Fruit fly (Drosophila melanogaster) whole organism, embryonic: ENCODE results near the gene Rgl.

Experiments
- ATbp ChIP-seq: fragments of 200-800 bp; sonication (Bioruptor generic); optimal IDR thresholded peaks from 2 replicates; lab custom pipeline; 2017; ENCODE audit warnings: missing biosample characterization, mild to moderate bottlenecking, missing genetic modification characterization, missing genetic modification reagents
- Asciz ChIP-seq: fragments of 200-800 bp; sonication (Bioruptor generic); optimal IDR thresholded peaks from 2 replicates; lab custom pipeline; 2017; ENCODE audit warnings: missing biosample characterization, mild to moderate bottlenecking, missing genetic modification characterization, missing genetic modification reagents
- Bdp1 ChIP-seq: fragments of 200-800 bp; sonication (Bioruptor generic); optimal IDR thresholded peaks from 3 replicates; lab custom pipeline; 2016; ENCODE audit warnings: missing biosample characterization, missing genetic modification characterization
- CG10543 ChIP-seq: fragments of 200-800 bp; sonication (Bioruptor generic); optimal IDR thresholded peaks from 3 replicates; lab custom pipeline; 2017; ENCODE audit warnings: missing biosample characterization, mild to moderate bottlenecking, missing genetic modification characterization, moderate library complexity
- CG10979 ChIP-seq: fragments of 200-800 bp; sonication (Bioruptor generic); optimal IDR thresholded peaks from 2 replicates; lab custom pipeline; 2018; ENCODE audit warnings: missing biosample characterization, mild to moderate bottlenecking, missing genetic modification characterization, moderate library complexity
- CG11093 ChIP-seq: fragments of 200-800 bp; sonication (Bioruptor generic); IDR thresholded peaks from 3 replicates; pipeline ENCODE4 v1.3.6; 2022; ENCODE audit warnings: missing biosample characterization, missing genetic modification characterization
- CG11247 ChIP-seq: fragments of 200-800 bp; sonication (Bioruptor generic); IDR thresholded peaks from 2 replicates; pipeline ENCODE4 v1.3.6; 2022; ENCODE audit warnings: missing biosample characterization, missing genetic modification characterization
- CG1233 ChIP-seq: fragments of 200-800 bp; sonication (Bioruptor generic); optimal IDR thresholded peaks from 4 replicates; lab custom pipeline; 2018; ENCODE audit warnings: missing biosample characterization, mild to moderate bottlenecking, missing genetic modification characterization
- CG13775 ChIP-seq: fragments of 200-800 bp; sonication (Bioruptor generic); optimal IDR thresholded peaks from 3 replicates; lab custom pipeline; 2017; ENCODE audit warnings: missing biosample characterization, mild to moderate bottlenecking, missing genetic modification characterization
- CG16779 ChIP-seq: fragments of 200-800 bp; sonication (Bioruptor generic); IDR thresholded peaks from 2 replicates; pipeline ENCODE4 v1.3.6; 2022; ENCODE audit warnings: missing biosample characterization, missing genetic modification characterization
- CG17328 ChIP-seq: fragments of 200-800 bp; sonication (Bioruptor generic); IDR thresholded peaks from 2 replicates; pipeline ENCODE4 v1.3.6; 2022; ENCODE audit warnings: missing biosample characterization, missing genetic modification characterization
- CG2120 ChIP-seq: fragments of 200-800 bp; sonication (Bioruptor generic); optimal IDR thresholded peaks from 3 replicates; lab custom pipeline; 2016; ENCODE audit warnings: missing biosample characterization, missing genetic modification characterization
- CG2712 ChIP-seq: fragments of 200-800 bp; optimal IDR thresholded peaks from 3 replicates; lab custom pipeline; 2019; ENCODE audit warnings: missing biosample characterization, mild to moderate bottlenecking, missing genetic modification characterization, moderate library complexity
- CG2889 ChIP-seq: fragments of 200-800 bp; sonication (Bioruptor generic); IDR thresholded peaks from 3 replicates; pipeline ENCODE4 v1.3.6; 2022; ENCODE audit warnings: missing biosample characterization, missing genetic modification characterization
- CG30020 ChIP-seq: fragments of 200-800 bp; optimal IDR thresholded peaks from 2 replicates; lab custom pipeline; 2019; ENCODE audit warnings: missing biosample characterization, mild to moderate bottlenecking, missing genetic modification characterization, moderate library complexity
- CG30431 ChIP-seq: fragments of 200-800 bp; sonication (Bioruptor generic); optimal IDR thresholded peaks from 2 replicates; lab custom pipeline; 2017; ENCODE audit warnings: missing biosample characterization, missing genetic modification characterization
- CG4404 ChIP-seq: fragments of 200-800 bp; sonication (Bioruptor generic); IDR thresholded peaks from 2 replicates; pipeline ENCODE4 v1.3.6; 2022; ENCODE audit warnings: missing biosample characterization, missing genetic modification characterization
- CG4820 ChIP-seq: fragments of 200-800 bp; sonication (Bioruptor generic); optimal IDR thresholded peaks from 3 replicates; lab custom pipeline; 2016; ENCODE audit warnings: missing biosample characterization, missing genetic modification characterization
- CG5180 ChIP-seq: fragments of 200-800 bp; sonication (Bioruptor generic); optimal IDR thresholded peaks from 3 replicates; lab custom pipeline; 2017; ENCODE audit warnings: missing biosample characterization, missing genetic modification characterization, mild to moderate bottlenecking, moderate library complexity, missing genetic modification reagents
- CG6654 ChIP-seq: fragments of 200-800 bp; sonication (Bioruptor generic); optimal IDR thresholded peaks from 2 replicates; lab custom pipeline; 2017; ENCODE audit warnings: missing biosample characterization, mild to moderate bottlenecking, missing genetic modification characterization
- CG6683 ChIP-seq: fragments of 200-800 bp; sonication (Bioruptor generic); optimal IDR thresholded peaks from 2 replicates; lab custom pipeline; 2017; ENCODE audit warnings: missing biosample characterization, mild to moderate bottlenecking, missing genetic modification characterization, missing genetic modification reagents
- CG6689 ChIP-seq: fragments of 200-800 bp; sonication (Bioruptor generic); IDR thresholded peaks from 2 replicates; pipeline ENCODE4 v1.3.6; 2022; ENCODE audit warnings: missing biosample characterization, missing genetic modification characterization
- CG6765 ChIP-seq: fragments of 200-800 bp; sonication (Bioruptor generic); optimal IDR thresholded peaks from 3 replicates; lab custom pipeline; 2017; ENCODE audit warnings: missing biosample characterization, mild to moderate bottlenecking, missing genetic modification characterization
- CG8290 ChIP-seq, 3 experiments: fragments of 200-800 bp; sonication (Bioruptor generic); optimal IDR thresholded peaks; 2 replicates each; lab custom pipeline; 2016 to 2019; ENCODE audit warnings: missing biosample characterization in 3 of 3, missing genetic modification characterization in 3 of 3, mild to moderate bottlenecking in 2 of 3, moderate library complexity in 1 of 3
- HmgZ ChIP-seq: fragments of 200-800 bp; sonication (Bioruptor generic); optimal IDR thresholded peaks from 2 replicates; lab custom pipeline; 2018; ENCODE audit warnings: missing biosample characterization, mild to moderate bottlenecking, missing genetic modification characterization
- Hmr ChIP-seq: fragments of 200-800 bp; sonication (Bioruptor generic); optimal IDR thresholded peaks from 3 replicates; lab custom pipeline; 2017; ENCODE audit warnings: mild to moderate bottlenecking, missing biosample characterization, missing genetic modification reagents, missing genetic modification characterization
- Jarid2 ChIP-seq: fragments of 200-800 bp; sonication (Bioruptor generic); optimal IDR thresholded peaks from 3 replicates; lab custom pipeline; 2017; ENCODE audit warnings: mild to moderate bottlenecking, missing biosample characterization, missing genetic modification reagents, missing genetic modification characterization
- MBD-R2 ChIP-seq: fragments of 200-800 bp; sonication (Bioruptor generic); IDR thresholded peaks from 2 replicates; pipeline ENCODE4 v1.3.6; 2022; ENCODE audit warnings: missing biosample characterization, missing genetic modification characterization
- NC2β ChIP-seq: fragments of 200-800 bp; sonication (Bioruptor generic); optimal IDR thresholded peaks from 2 replicates; lab custom pipeline; 2016; ENCODE audit warnings: missing biosample characterization, missing genetic modification characterization
- NFAT ChIP-seq: fragments of 200-800 bp; sonication (Bioruptor generic); IDR thresholded peaks from 2 replicates; pipeline ENCODE4 v1.3.6; 2022; ENCODE audit warnings: missing biosample characterization, missing genetic modification characterization
- Neu2 ChIP-seq: fragments of 200-800 bp; sonication (Bioruptor generic); optimal IDR thresholded peaks from 3 replicates; lab custom pipeline; 2016; ENCODE audit warnings: missing biosample characterization, missing genetic modification characterization, borderline replicate concordance
- Optix ChIP-seq: fragments of 200-800 bp; sonication (Bioruptor generic); IDR thresholded peaks from 3 replicates; pipeline ENCODE4 v1.3.6; 2022; ENCODE audit warnings: missing biosample characterization, missing genetic modification characterization
- Side ChIP-seq: fragments of 200-800 bp; sonication (Bioruptor generic); optimal IDR thresholded peaks from 2 replicates; lab custom pipeline; 2016; ENCODE audit warnings: missing biosample characterization, missing genetic modification characterization
- Sox100B ChIP-seq: fragments of 200-800 bp; sonication (Bioruptor generic); optimal IDR thresholded peaks from 3 replicates; lab custom pipeline; 2018; ENCODE audit warnings: missing biosample characterization, mild to moderate bottlenecking, missing genetic modification characterization
- Xbp1 ChIP-seq: fragments of 200-800 bp; sonication (Bioruptor generic); optimal IDR thresholded peaks from 3 replicates; lab custom pipeline; 2016; ENCODE audit warnings: missing biosample characterization, mild to moderate bottlenecking, missing genetic modification characterization
- ab ChIP-seq: fragments of 200-800 bp; sonication (Bioruptor generic); optimal IDR thresholded peaks from 2 replicates; lab custom pipeline; 2016; ENCODE audit warnings: missing biosample characterization, missing genetic modification characterization
- bbx ChIP-seq: fragments of 200-800 bp; sonication (Bioruptor generic); IDR thresholded peaks from 2 replicates; pipeline ENCODE4 v1.3.6; 2022; ENCODE audit warnings: missing biosample characterization, missing genetic modification characterization; ENCODE audit not compliant: partially characterized antibody
- bsh ChIP-seq, 2 experiments: fragments of 200-800 bp; sonication (Bioruptor generic); optimal IDR thresholded peaks; 2 replicates each; lab custom pipeline; 2017 to 2018; ENCODE audit warnings: mild to moderate bottlenecking in 2 of 2, missing biosample characterization in 2 of 2, missing genetic modification characterization in 2 of 2, moderate library complexity in 1 of 2
- ci ChIP-seq: fragments of 200-800 bp; sonication (Bioruptor generic); IDR thresholded peaks from 3 replicates; pipeline ENCODE4 v1.3.6; 2022; ENCODE audit warnings: missing biosample characterization, missing genetic modification characterization
- emc ChIP-seq: fragments of 200-800 bp; sonication (Bioruptor generic); optimal IDR thresholded peaks from 2 replicates; lab custom pipeline; 2016; ENCODE audit warnings: missing biosample characterization, missing genetic modification characterization
- jumu ChIP-seq: fragments of 200-800 bp; sonication (Bioruptor generic); optimal IDR thresholded peaks from 3 replicates; lab custom pipeline; 2016; ENCODE audit warnings: missing biosample characterization, missing genetic modification characterization
- org-1 ChIP-seq: fragments of 200-800 bp; sonication (Bioruptor generic); optimal IDR thresholded peaks from 2 replicates; lab custom pipeline; 2017; ENCODE audit warnings: missing biosample characterization, missing genetic modification characterization
- pnt ChIP-seq: fragments of 200-800 bp; sonication (Bioruptor generic); optimal IDR thresholded peaks from 3 replicates; lab custom pipeline; 2016; ENCODE audit warnings: missing biosample characterization, missing genetic modification characterization
- pzg ChIP-seq: fragments of 200-800 bp; sonication (Bioruptor generic); optimal IDR thresholded peaks from 3 replicates; lab custom pipeline; 2018; ENCODE audit warnings: missing biosample characterization, mild to moderate bottlenecking, missing genetic modification characterization, moderate library complexity
- scrt ChIP-seq: fragments of 200-800 bp; sonication (Bioruptor generic); optimal IDR thresholded peaks from 2 replicates; lab custom pipeline; 2018; ENCODE audit warnings: missing biosample characterization, mild to moderate bottlenecking, missing genetic modification characterization, moderate library complexity
- sim ChIP-seq: fragments of 200-800 bp; sonication (Bioruptor generic); IDR thresholded peaks from 2 replicates; pipeline ENCODE4 v1.3.6; 2022; ENCODE audit warnings: missing biosample characterization, missing genetic modification characterization
- slp2 ChIP-seq: fragments of 200-800 bp; sonication (Bioruptor generic); optimal IDR thresholded peaks from 2 replicates; lab custom pipeline; 2016; ENCODE audit warnings: missing biosample characterization, missing genetic modification characterization
- tup ChIP-seq: fragments of 200-800 bp; sonication (Bioruptor generic); optimal IDR thresholded peaks from 2 replicates; lab custom pipeline; 2016; ENCODE audit warnings: missing biosample characterization, mild to moderate bottlenecking, missing genetic modification characterization, moderate library complexity

The Rgl gene

DNA sequence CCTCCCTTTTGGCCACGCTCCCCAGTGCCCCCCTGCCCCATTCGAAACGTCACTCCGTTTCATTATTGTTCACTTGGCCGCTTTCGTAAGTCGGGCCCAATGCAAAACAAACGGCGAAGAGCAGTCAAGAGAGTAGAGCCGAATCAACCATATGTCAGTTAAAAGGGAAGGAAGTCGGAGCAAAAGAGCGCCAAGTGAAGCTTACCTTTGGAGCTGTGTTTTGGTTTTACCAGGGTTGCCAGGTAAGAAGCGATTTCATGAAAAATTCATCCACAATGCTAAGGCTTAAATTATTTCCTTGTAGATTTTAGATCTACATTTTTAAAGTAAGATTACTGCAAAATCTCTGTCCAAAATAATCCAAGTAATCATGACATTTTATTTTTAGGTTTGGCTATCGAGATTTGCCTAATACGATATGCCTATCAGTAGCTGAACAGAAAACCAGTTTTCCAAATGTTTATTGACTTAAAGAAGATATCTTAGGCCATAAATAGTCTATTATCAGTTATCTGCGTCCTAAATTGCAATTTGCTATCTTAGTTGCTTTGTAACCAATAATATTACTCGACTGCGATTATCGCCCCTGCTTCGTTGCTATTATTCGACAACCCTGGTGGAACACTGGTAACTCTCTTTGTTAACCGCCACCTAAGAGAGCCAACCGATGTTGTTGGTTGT is 13.5 kb upstream of the Rgl start (continued):
- peak; percentile 93 for TF ChIP-seq CG13775
- peak; percentile 75 to 86 for TF ChIP-seq bsh (GFP tag; optimal IDR thresholded peaks at IDR 0.05; lab: Kevin White, UChicago)
- no peak for TF ChIP-seq pzg (GFP tag; lab: Kevin White, UChicago)
- TF ChIP-seq NFAT = peak; percentile 40
- peak; percentile 71 for TF ChIP-seq CG6654 (GFP tag; lab: Kevin White, UChicago)
- TF ChIP-seq Sox100B (GFP tag; lab: Kevin White, UChicago) = peak; percentile 96
- TF ChIP-seq Hmr (GFP tag; lab: Kevin White, UChicago) = peak; percentile 88
- 0 out of 2 replicates have a peak, but pooled peaks have one; percentile 11 for TF ChIP-seq CG17328 (GFP tag; lab: Robert Waterston, UW)
- TF ChIP-seq CG6683 = peak; percentile 82
- TF ChIP-seq pnt (GFP tag; lab: Kevin White, UChicago) = peak; percentile 80
- TF ChIP-seq emc = peak; percentile 76
- peak; percentile 93 for TF ChIP-seq CG10543 (GFP tag; lab: Kevin White, UChicago)
- TF ChIP-seq CG11093 (GFP tag; lab: Robert Waterston, UW) = peak; percentile 59; the same call in 2 of the 3 replicates
- peak; percentile 69 for TF ChIP-seq HmgZ (tag; lab: Kevin White, UChicago)
- TF ChIP-seq org-1 (GFP tag; lab: Kevin White, UChicago) = peak; percentile 90
- peak; percentile 69 for TF ChIP-seq ab (GFP tag; lab: Kevin White, UChicago)
- TF ChIP-seq CG2712 (tag; lab: Kevin White, UChicago) = peak; percentile 91
- TF ChIP-seq Asciz (GFP tag; lab: Kevin White, UChicago) = peak; percentile 83
- no peak for TF ChIP-seq MBD-R2 (GFP tag; lab: Robert Waterston, UW)
- peak; percentile 75 for TF ChIP-seq CG30020 (tag; lab: Kevin White, UChicago)
- peak; percentile 79 for TF ChIP-seq jumu (GFP tag; lab: Kevin White, UChicago)
- TF ChIP-seq CG8290 (GFP tag; optimal IDR thresholded peaks at IDR 0.05; lab: Kevin White, UChicago) = peak; percentile 57
- TF ChIP-seq CG8290 (tag; optimal IDR thresholded peaks at IDR 0.05; lab: Kevin White, UChicago) = peak; percentile 69 to 75
- TF ChIP-seq CG30431 (GFP tag; lab: Kevin White, UChicago) = peak; percentile 75
- peak; percentile 81 for TF ChIP-seq CG5180 (GFP tag; lab: Kevin White, UChicago)
- TF ChIP-seq CG16779 (GFP tag; lab: Robert Waterston, UW) = no peak
- TF ChIP-seq CG4404 (GFP tag; lab: Robert Waterston, UW) = peak; percentile 70
- peak; percentile 90 for TF ChIP-seq Xbp1 (GFP tag; lab: Kevin White, UChicago)
- no peak for TF ChIP-seq Jarid2 (GFP tag; lab: Kevin White, UChicago)
- peak; percentile 91 for TF ChIP-seq CG1233 (GFP tag; lab: Kevin White, UChicago)
- peak; percentile 75 for TF ChIP-seq ATbp (GFP tag; lab: Kevin White, UChicago)
- peak; percentile 82 for TF ChIP-seq NC2β
- no peak; the same call in 1 of the 2 replicates for TF ChIP-seq bbx
- TF ChIP-seq CG6765 = peak; percentile 93
- TF ChIP-seq ci (GFP tag; lab: Robert Waterston, UW) = peak; percentile 42; the same call in 1 of the 3 replicates
- TF ChIP-seq scrt = peak; percentile 84
- TF ChIP-seq Bdp1 (GFP tag; lab: Kevin White, UChicago) = peak; percentile 74
- peak; percentile 35; the same call in 1 of the 2 replicates for TF ChIP-seq CG11247 (GFP tag; lab: Robert Waterston, UW)
- peak; percentile 90 for TF ChIP-seq Side (GFP tag; lab: Kevin White, UChicago)
- TF ChIP-seq tup (GFP tag; lab: Kevin White, UChicago) = peak; percentile 54
- peak; percentile 85 for TF ChIP-seq CG4820 (GFP tag; lab: Kevin White, UChicago)
- TF ChIP-seq sim (GFP tag; lab: Robert Waterston, UW) = no peak
- TF ChIP-seq Optix (GFP tag; lab: Robert Waterston, UW) = 0 out of 3 replicates have a peak, but pooled peaks have one; percentile 5
- TF ChIP-seq slp2 (GFP tag; lab: Kevin White, UChicago) = peak; percentile 89
- 0 out of 3 replicates have a peak, but pooled peaks have one; percentile 35 for TF ChIP-seq CG2889 (GFP tag; lab: Robert Waterston, UW)
- peak; percentile 93 for TF ChIP-seq CG2120 (GFP tag; lab: Kevin White, UChicago)
- peak; percentile 59 for TF ChIP-seq Neu2
- peak; percentile 91 for TF ChIP-seq CG6689 (GFP tag; lab: Robert Waterston, UW)
- TF ChIP-seq CG10979 (tag; lab: Kevin White, UChicago) = peak; percentile 93
